Worm (Caenorhabditis elegans): ENCODE measurements around the gene Y47D3B.4.
A peak's percentile ranks its signal among the peaks of the same experiment; 100 is the strongest.

Y47D3B.4 gene

ce11 chrIII:11372199-11372938, 32.8 kb upstream of the Y47D3B.4 start:
- no peak for TF ChIP-seq flt-1 (GFP tag; IDR thresholded peaks at IDR 0.05)
- TF ChIP-seq cog-1 (tag; optimal IDR thresholded peaks at IDR 0.05), result no peak
- no peak for TF ChIP-seq ztf-29 (GFP tag; IDR thresholded peaks at IDR 0.05)
- TF ChIP-seq ref-1 (GFP tag; conservative IDR thresholded peaks at IDR 0.05), result no peak
- TF ChIP-seq klf-2 (GFP tag; conservative IDR thresholded peaks at IDR 0.05), result no peak
- TF ChIP-seq tab-1 (GFP tag; IDR thresholded peaks at IDR 0.05), result no peak
- no peak for TF ChIP-seq ztf-23 (GFP tag; IDR thresholded peaks at IDR 0.05)
- TF ChIP-seq T22C8.4 (GFP tag; IDR thresholded peaks at IDR 0.05), result no peak; the same call in 1 of the 2 replicates
- TF ChIP-seq med-1 (GFP tag; optimal IDR thresholded peaks at IDR 0.05; ENCODE audit: insufficient read depth), result no peak

ce11 chrIII:11377880-11378279, 27.3 kb upstream of the Y47D3B.4 start, which contains the start of gene dpy-18:
Gene dpy-18, minus strand, starts transcription at chrIII:11377980.
- TF ChIP-seq ztf-29 (GFP tag; IDR thresholded peaks at IDR 0.05) (no peak), flt-1 (GFP tag; IDR thresholded peaks at IDR 0.05) (no peak), ref-1 (GFP tag; conservative IDR thresholded peaks at IDR 0.05) (no peak)

DNA sequence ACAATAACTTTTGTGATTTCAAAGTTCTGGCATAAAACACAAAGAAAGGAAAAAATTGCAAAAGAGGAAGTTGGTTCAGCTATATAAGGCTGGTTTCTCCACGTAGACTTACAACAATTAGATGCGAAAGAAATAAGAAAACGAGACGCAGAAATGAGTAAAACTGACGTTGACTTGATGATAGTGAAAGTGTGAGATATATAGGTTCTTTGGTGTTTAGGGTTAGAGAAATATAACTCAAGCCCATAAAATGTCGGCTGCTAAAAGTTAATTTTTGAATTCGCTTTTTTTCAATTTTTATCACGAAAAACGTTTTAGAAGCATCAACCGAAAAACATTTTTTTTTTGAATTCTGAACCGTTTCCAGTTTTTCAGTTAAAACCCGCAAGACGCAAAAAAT, 26.7 kb upstream of the Y47D3B.4 start:
- no peak for TF ChIP-seq tab-1 (GFP tag; IDR thresholded peaks at IDR 0.05)
- no peak for TF ChIP-seq ztf-29 (GFP tag; IDR thresholded peaks at IDR 0.05)
- TF ChIP-seq flt-1 (GFP tag; IDR thresholded peaks at IDR 0.05), result no peak
- TF ChIP-seq ztf-23 (GFP tag; IDR thresholded peaks at IDR 0.05), result no peak
- TF ChIP-seq klf-2 (GFP tag; conservative IDR thresholded peaks at IDR 0.05), result no peak
- TF ChIP-seq med-1 (GFP tag; optimal IDR thresholded peaks at IDR 0.05; ENCODE audit: insufficient read depth), result no peak
- no peak for TF ChIP-seq ref-1 (GFP tag; conservative IDR thresholded peaks at IDR 0.05)

DNA sequence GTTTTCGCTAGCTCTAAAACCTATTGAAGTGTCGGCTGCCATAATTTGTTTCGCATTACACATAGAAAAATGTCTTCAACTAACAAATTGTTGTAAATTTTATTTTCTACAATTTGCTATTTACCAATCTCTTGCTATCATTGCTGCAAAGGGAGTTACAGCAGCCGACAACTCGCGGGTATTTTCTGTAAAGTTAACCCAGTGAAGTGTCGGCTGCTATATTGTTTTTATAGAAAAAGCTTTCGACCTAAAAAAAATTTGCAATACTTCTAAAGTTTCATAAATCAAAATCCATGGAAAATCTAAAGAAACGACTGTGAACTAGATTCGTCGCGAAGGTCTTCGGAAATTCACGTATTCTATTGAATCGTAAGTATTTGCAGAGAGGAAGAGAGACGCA, 26.2 kb upstream of the Y47D3B.4 start:
- TF ChIP-seq ztf-23 (GFP tag; IDR thresholded peaks at IDR 0.05), result no peak
- TF ChIP-seq klf-2 (GFP tag; conservative IDR thresholded peaks at IDR 0.05), result no peak
- no peak for TF ChIP-seq cog-1 (tag; optimal IDR thresholded peaks at IDR 0.05)
- no peak for TF ChIP-seq med-1 (GFP tag; optimal IDR thresholded peaks at IDR 0.05; ENCODE audit: insufficient read depth)
- TF ChIP-seq ref-1 (GFP tag; conservative IDR thresholded peaks at IDR 0.05), result no peak

ce11 chrIII:11380555-11380954, 24.6 kb upstream of the Y47D3B.4 start:
- TF ChIP-seq tab-1 (GFP tag; IDR thresholded peaks at IDR 0.05) (no peak), cog-1 (tag; optimal IDR thresholded peaks at IDR 0.05) (no peak), ztf-29 (GFP tag; IDR thresholded peaks at IDR 0.05) (no peak), T22C8.4 (GFP tag; IDR thresholded peaks at IDR 0.05) (no peak)

DNA sequence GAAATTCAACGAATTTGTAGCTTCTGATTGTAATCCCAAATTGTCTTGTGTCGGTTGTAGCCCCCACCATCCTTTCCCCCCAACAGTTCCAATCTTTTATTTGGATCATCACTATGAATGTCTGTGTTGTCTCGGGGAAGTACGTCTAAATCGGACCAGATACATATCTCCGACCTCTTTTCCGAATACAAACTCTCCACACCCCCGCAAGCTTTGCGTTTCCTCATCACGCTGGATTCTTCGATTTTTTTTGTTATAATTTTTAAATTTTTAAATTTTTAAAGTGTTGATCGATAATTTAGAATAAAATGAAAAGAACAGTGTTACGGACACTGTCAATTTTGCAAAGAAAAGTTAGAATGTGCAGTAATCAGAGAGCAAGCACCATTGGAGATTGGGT, 23.2 kb upstream of the Y47D3B.4 start, which contains the start of gene subs-4:
subs-4 (plus strand) TSS at position 301 of the 400 bp plus-strand sequence.
- TF ChIP-seq klf-2 (GFP tag; conservative IDR thresholded peaks at IDR 0.05) (no peak), cog-1 (tag; optimal IDR thresholded peaks at IDR 0.05) (no peak), tab-1 (GFP tag; IDR thresholded peaks at IDR 0.05) (no peak)

DNA sequence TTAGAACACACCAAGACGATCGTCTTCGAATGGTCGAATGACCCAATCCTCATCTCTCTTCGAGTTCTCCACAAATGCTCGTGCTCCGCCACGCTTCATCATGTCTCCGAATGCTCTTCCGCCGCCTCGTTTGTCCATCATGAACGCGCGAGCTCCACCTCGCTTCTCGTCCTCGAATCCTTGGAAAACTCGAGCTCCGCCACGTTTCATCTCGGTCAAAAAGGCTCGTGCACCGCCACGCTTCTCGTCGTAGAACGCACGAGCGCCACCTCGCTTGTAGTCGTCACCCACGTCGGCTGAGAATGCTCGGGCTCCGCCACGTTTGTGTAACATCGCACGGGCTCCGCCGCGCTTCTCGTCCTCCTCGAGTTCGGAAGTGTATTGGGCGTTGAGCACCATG, 15.8 kb upstream of the Y47D3B.4 start:
- TF ChIP-seq tab-1 (GFP tag; IDR thresholded peaks at IDR 0.05) (no peak), klf-2 (GFP tag; conservative IDR thresholded peaks at IDR 0.05) (no peak), T22C8.4 (GFP tag; IDR thresholded peaks at IDR 0.05) (no peak), ref-1 (GFP tag; conservative IDR thresholded peaks at IDR 0.05) (no peak), ztf-23 (GFP tag; IDR thresholded peaks at IDR 0.05) (no peak), med-1 (GFP tag; optimal IDR thresholded peaks at IDR 0.05; ENCODE audit: insufficient read depth) (no peak), cog-1 (tag; optimal IDR thresholded peaks at IDR 0.05) (no peak), ztf-29 (GFP tag; IDR thresholded peaks at IDR 0.05) (no peak), flt-1 (GFP tag; IDR thresholded peaks at IDR 0.05) (no peak)

DNA sequence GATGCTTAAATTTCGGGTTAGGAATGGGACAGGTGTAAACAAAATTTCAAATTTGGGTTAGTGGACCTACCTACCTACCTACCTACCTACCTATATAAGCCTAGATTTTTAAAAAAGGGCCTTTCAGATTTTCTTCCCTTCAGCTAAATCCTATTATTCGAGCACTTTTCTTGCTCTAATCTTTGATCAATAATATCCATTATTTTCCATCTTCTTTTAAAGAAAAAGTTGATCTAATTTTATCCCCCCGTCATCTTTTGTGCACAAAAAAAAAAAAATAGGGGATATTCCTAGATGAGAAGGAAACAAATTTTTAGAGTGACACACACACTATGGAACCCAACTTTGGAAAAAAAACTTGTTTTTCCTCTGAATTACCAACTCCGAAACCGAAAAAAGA, 14.3 kb upstream of the Y47D3B.4 start:
- TF ChIP-seq klf-2 (GFP tag; conservative IDR thresholded peaks at IDR 0.05), result no peak
- no peak for TF ChIP-seq ref-1 (GFP tag; conservative IDR thresholded peaks at IDR 0.05)
- TF ChIP-seq med-1 (GFP tag; optimal IDR thresholded peaks at IDR 0.05; ENCODE audit: insufficient read depth), result no peak
- TF ChIP-seq ztf-23 (GFP tag; IDR thresholded peaks at IDR 0.05), result no peak
- no peak for TF ChIP-seq ztf-29 (GFP tag; IDR thresholded peaks at IDR 0.05)
- no peak for TF ChIP-seq T22C8.4 (GFP tag; IDR thresholded peaks at IDR 0.05)
- no peak for TF ChIP-seq flt-1 (GFP tag; IDR thresholded peaks at IDR 0.05)
- no peak for TF ChIP-seq tab-1 (GFP tag; IDR thresholded peaks at IDR 0.05)
- TF ChIP-seq cog-1 (tag; optimal IDR thresholded peaks at IDR 0.05), result no peak

DNA sequence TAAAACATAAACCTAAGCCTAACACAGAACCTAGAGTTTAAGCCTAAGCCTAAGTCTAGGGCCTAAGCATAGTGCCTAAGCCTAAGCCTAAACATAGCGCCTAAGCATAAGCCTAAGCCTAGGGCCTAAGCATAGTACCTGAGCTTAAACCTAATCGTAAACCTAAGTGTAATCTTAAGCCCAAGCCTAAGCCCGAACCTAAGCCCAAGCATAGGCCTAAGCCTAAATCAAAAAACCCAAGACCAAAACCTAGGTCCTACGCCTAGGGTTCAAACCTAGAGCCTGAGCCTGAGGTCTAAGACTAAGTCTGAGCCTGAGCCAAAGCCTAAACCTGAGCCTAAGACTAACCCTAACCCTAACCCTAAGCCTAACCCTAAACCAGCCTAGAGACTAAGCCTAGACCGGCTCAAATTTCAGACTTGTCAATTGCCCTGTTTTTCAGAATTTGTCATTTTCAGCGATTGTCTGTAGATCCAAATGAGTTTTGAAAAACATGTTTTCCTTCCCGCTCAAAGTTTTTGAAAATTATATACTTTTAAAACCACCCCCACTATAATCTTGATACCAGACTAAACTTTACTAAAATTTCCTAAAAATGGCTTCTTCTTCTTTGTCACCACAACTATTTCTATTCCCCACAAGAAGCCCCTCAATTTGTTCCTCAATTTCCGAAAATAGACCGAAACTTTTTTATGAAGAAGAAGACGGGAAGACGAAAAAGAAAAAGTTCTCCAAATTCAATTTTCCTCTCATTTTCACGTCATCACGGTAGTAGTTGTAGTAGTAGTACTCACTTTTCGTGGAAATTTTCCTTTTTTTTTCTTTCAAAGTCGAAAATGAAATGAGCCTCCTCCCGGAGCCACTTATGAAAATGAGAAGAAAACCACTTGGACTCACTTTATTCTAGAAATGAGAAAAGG, 13.3 kb upstream of the Y47D3B.4 start:
- TF ChIP-seq flt-1 (GFP tag; IDR thresholded peaks at IDR 0.05), result no peak
- TF ChIP-seq med-1 (GFP tag; optimal IDR thresholded peaks at IDR 0.05; ENCODE audit: insufficient read depth), result no peak
- no peak for TF ChIP-seq cog-1 (tag; optimal IDR thresholded peaks at IDR 0.05)
- no peak for TF ChIP-seq ztf-23 (GFP tag; IDR thresholded peaks at IDR 0.05)
- no peak for TF ChIP-seq T22C8.4 (GFP tag; IDR thresholded peaks at IDR 0.05)
- no peak for TF ChIP-seq klf-2 (GFP tag; conservative IDR thresholded peaks at IDR 0.05)
- no peak for TF ChIP-seq ztf-29 (GFP tag; IDR thresholded peaks at IDR 0.05)
- no peak for TF ChIP-seq tab-1 (GFP tag; IDR thresholded peaks at IDR 0.05)
- no peak for TF ChIP-seq ref-1 (GFP tag; conservative IDR thresholded peaks at IDR 0.05)

DNA sequence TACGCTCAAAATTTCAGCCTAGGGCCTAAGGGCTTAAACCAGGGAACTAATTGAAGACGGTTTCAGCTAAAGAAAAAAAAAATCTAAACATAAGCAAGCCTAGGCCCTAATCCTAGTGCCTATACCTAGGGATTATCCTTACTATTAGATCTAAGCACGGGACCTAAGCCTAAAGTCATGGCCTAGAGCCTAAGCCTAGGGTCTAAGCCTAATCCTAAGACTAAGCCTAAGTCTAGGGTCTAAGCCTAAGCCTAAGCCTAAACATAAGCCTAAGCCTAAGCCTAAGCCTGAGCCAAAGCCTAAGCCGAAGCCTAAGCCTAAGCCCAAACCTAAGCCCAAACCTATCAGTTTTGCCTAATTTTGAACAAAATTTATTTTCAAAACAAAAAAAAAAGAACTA, 12.4 kb upstream of the Y47D3B.4 start:
- TF ChIP-seq ref-1 (GFP tag; conservative IDR thresholded peaks at IDR 0.05), result no peak
- TF ChIP-seq ztf-23 (GFP tag; IDR thresholded peaks at IDR 0.05), result no peak
- no peak for TF ChIP-seq T22C8.4 (GFP tag; IDR thresholded peaks at IDR 0.05)
- TF ChIP-seq cog-1 (tag; optimal IDR thresholded peaks at IDR 0.05), result no peak
- no peak for TF ChIP-seq med-1 (GFP tag; optimal IDR thresholded peaks at IDR 0.05; ENCODE audit: insufficient read depth)
- TF ChIP-seq ztf-29 (GFP tag; IDR thresholded peaks at IDR 0.05), result peak; percentile 11; the same call in 1 of the 2 replicates
- no peak for TF ChIP-seq klf-2 (GFP tag; conservative IDR thresholded peaks at IDR 0.05)
- no peak for TF ChIP-seq flt-1 (GFP tag; IDR thresholded peaks at IDR 0.05)

All from whole organism, midembryonic.